Worm (Caenorhabditis elegans): ENCODE data around the gene cdr-3.

DNA sequence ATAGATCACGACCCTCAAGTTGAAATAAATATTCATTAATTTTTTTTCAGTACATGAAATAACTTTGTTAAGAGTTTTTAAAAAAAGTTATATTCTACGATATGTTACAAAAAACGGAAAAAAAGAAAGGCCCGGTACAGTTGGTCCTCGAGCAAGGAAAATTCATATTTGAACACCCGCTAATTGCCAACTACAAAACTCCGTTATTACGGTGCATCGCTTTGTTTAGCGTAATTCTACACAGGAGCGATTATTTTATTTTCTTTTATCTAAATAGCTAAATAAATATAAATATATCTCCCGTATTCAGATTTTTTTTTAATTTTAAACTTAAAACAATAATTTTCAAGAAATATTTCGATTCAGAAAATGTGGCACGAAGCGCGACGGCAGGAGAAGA lies 33.3 kb upstream of the cdr-3 start, which contains the start of gene F28C1.1:
- no peak for TF ChIP-seq him-1 (tag; optimal IDR thresholded peaks at IDR 0.05)
- TF ChIP-seq dao-5 (tag; optimal IDR thresholded peaks at IDR 0.05), result no peak
- no peak for TF ChIP-seq W03F9.2 (tag; optimal IDR thresholded peaks at IDR 0.05)

Data from whole organism, L4/young adult.